Fruit fly (Drosophila melanogaster) S2 (cell line): ENCODE data around the gene CG32119.

ENCODE experiments used
- CG8478 ChIP-seq: fragments of >200 bp; optimal IDR thresholded peaks from 2 replicates; lab custom pipeline; 2018
- CTCF ChIP-seq, 2 experiments: fragments of >200 bp; optimal IDR thresholded peaks; 2 replicates each; lab custom pipeline; 2018

dm6 chr3L:13284308-13284707 lies 35.8 kb upstream of the CG32119 start:
- TF ChIP-seq CTCF (optimal IDR thresholded peaks at IDR 0.05; lab: Kevin White, UChicago) (no peak), CG8478 (no peak)
